Worm (Caenorhabditis elegans) whole organism, mixed stage, embryonic: ENCODE results near the gene algn-7.

Source experiments
- M03D4.4 ChIP-seq: sonication (generic microtip); optimal IDR thresholded peaks from 2 replicates; lab custom pipeline; 2017; ENCODE audit warnings: mild to moderate bottlenecking, missing genetic modification characterization, missing compliant biosample characterization
- ceh-39 ChIP-seq: fragments of 150-350 bp; optimal IDR thresholded peaks from 2 replicates; lab custom pipeline; 2014; ENCODE audit warnings: missing biosample characterization, missing genetic modification characterization
- ceh-43 ChIP-seq: fragments of 200-800 bp; sonication (Bioruptor generic); optimal IDR thresholded peaks from 2 replicates; lab custom pipeline; 2018; ENCODE audit warnings: mild to moderate bottlenecking, missing genetic modification characterization, moderate library complexity, missing compliant biosample characterization
- ces-1 ChIP-seq: fragments of 150-350 bp; optimal IDR thresholded peaks from 2 replicates; lab custom pipeline; 2014; ENCODE audit warnings: missing biosample characterization, missing genetic modification reagents, missing genetic modification characterization
- cnd-1 ChIP-seq: fragments of 200-800 bp; sonication (Bioruptor generic); optimal IDR thresholded peaks from 2 replicates; lab custom pipeline; 2018; ENCODE audit warnings: mild to moderate bottlenecking, missing genetic modification characterization, missing compliant biosample characterization
- elt-1 ChIP-seq: sonication (generic microtip); optimal IDR thresholded peaks from 2 replicates; lab custom pipeline; 2017; ENCODE audit warnings: missing genetic modification characterization, mild to moderate bottlenecking, missing compliant biosample characterization, antibody characterized with exemption, moderate library complexity, borderline replicate concordance; ENCODE audit not compliant: insufficient read depth
- elt-3 ChIP-seq: fragments of 150-350 bp; optimal IDR thresholded peaks from 2 replicates; lab custom pipeline; 2014; ENCODE audit warnings: missing biosample characterization, missing genetic modification characterization
- flh-1 ChIP-seq: fragments of 200-800 bp; sonication (Bioruptor generic); optimal IDR thresholded peaks from 2 replicates; lab custom pipeline; 2018; ENCODE audit warnings: mild to moderate bottlenecking, missing genetic modification characterization, moderate library complexity, missing compliant biosample characterization
- ham-2 ChIP-seq: fragments of 200-800 bp; sonication (Bioruptor generic); optimal IDR thresholded peaks from 2 replicates; lab custom pipeline; 2018; ENCODE audit warnings: mild to moderate bottlenecking, missing genetic modification characterization, missing compliant biosample characterization
- lin-13 ChIP-seq: fragments of 150-350 bp; optimal IDR thresholded peaks from 2 replicates; lab custom pipeline; 2014; ENCODE audit warnings: missing biosample characterization, missing genetic modification characterization
- lin-32 ChIP-seq: fragments of 200-800 bp; sonication (Bioruptor generic); optimal IDR thresholded peaks from 2 replicates; lab custom pipeline; 2018; ENCODE audit warnings: mild to moderate bottlenecking, missing genetic modification characterization, missing compliant biosample characterization
- lsy-2 ChIP-seq: fragments of 150-350 bp; optimal IDR thresholded peaks from 2 replicates; lab custom pipeline; 2014; ENCODE audit warnings: missing biosample characterization, missing genetic modification characterization
- mep-1 ChIP-seq: fragments of 150-350 bp; optimal IDR thresholded peaks from 2 replicates; lab custom pipeline; 2017; ENCODE audit warnings: missing biosample characterization, missing genetic modification reagents, missing genetic modification characterization, inconsistent platforms
- nhr-12 ChIP-seq: fragments of 150-350 bp; optimal IDR thresholded peaks from 2 replicates; lab custom pipeline; 2014; ENCODE audit warnings: missing biosample characterization, missing genetic modification characterization
- nhr-2 ChIP-seq: fragments of 150-350 bp; optimal IDR thresholded peaks from 2 replicates; lab custom pipeline; 2014; ENCODE audit warnings: missing biosample characterization, missing genetic modification characterization
- nhr-237 ChIP-seq: fragments of 150-350 bp; optimal IDR thresholded peaks from 2 replicates; lab custom pipeline; 2014; ENCODE audit warnings: missing biosample characterization, missing genetic modification characterization
- nhr-28 ChIP-seq: fragments of 150-350 bp; optimal IDR thresholded peaks from 2 replicates; lab custom pipeline; 2014; ENCODE audit warnings: missing biosample characterization, missing genetic modification characterization
- nhr-76 ChIP-seq: sonication (generic microtip); optimal IDR thresholded peaks from 2 replicates; lab custom pipeline; 2017; ENCODE audit warnings: missing biosample characterization, missing genetic modification characterization
- pha-4 ChIP-seq: fragments of 150-350 bp; optimal IDR thresholded peaks from 2 replicates; lab custom pipeline; 2018; ENCODE audit warnings: missing biosample characterization, missing genetic modification reagents, missing genetic modification characterization
- sem-2 ChIP-seq: fragments of 200-800 bp; sonication (Bioruptor generic); optimal IDR thresholded peaks from 2 replicates; lab custom pipeline; 2018; ENCODE audit warnings: mild to moderate bottlenecking, missing genetic modification characterization, missing compliant biosample characterization
- snpc-4 ChIP-seq: fragments of 150-350 bp; optimal IDR thresholded peaks from 2 replicates; lab custom pipeline; 2014; ENCODE audit warnings: missing biosample characterization, missing genetic modification characterization
- sptf-1 ChIP-seq: sonication (generic microtip); optimal IDR thresholded peaks from 2 replicates; lab custom pipeline; 2017; ENCODE audit warnings: mild to moderate bottlenecking, missing genetic modification characterization, moderate library complexity, missing compliant biosample characterization
- tbx-8 ChIP-seq: fragments of 200-800 bp; sonication (Bioruptor generic); optimal IDR thresholded peaks from 2 replicates; lab custom pipeline; 2018; ENCODE audit warnings: mild to moderate bottlenecking, missing genetic modification characterization, moderate library complexity, missing compliant biosample characterization
- unc-120 ChIP-seq: sonication (generic microtip); optimal IDR thresholded peaks from 2 replicates; lab custom pipeline; 2017; ENCODE audit warnings: missing genetic modification characterization, missing compliant biosample characterization; ENCODE audit not compliant: poor library complexity, severe bottlenecking
- unc-62 ChIP-seq: fragments of 150-350 bp; optimal IDR thresholded peaks from 2 replicates; lab custom pipeline; 2014; ENCODE audit warnings: missing biosample characterization, missing genetic modification reagents, missing genetic modification characterization
- zip-8 ChIP-seq: fragments of 150-350 bp; optimal IDR thresholded peaks from 2 replicates; lab custom pipeline; 2014; ENCODE audit warnings: missing biosample characterization, missing genetic modification characterization
- ztf-11 ChIP-seq: fragments of 150-350 bp; optimal IDR thresholded peaks from 2 replicates; lab custom pipeline; 2014; ENCODE audit warnings: missing biosample characterization, missing genetic modification characterization

Gene algn-7

ce11 chrV:19922613-19923012 lies 11.5 kb downstream of the algn-7 start, which contains the start of gene Y60A3A.16:
TSS of gene Y60A3A.16 (minus strand) at chrV:19922713.
- TF ChIP-seq snpc-4 (tag; lab: Kevin White, UChicago): no peak
- TF ChIP-seq nhr-2 (tag; lab: Kevin White, UChicago): no peak
- no peak for TF ChIP-seq lin-13 (tag; lab: Kevin White, UChicago)
- no peak for TF ChIP-seq ceh-43 (GFP tag; lab: Kevin White, UChicago)
- TF ChIP-seq mep-1 (tag; lab: Kevin White, UChicago): no peak
- no peak for TF ChIP-seq ceh-39 (tag; lab: Kevin White, UChicago)
- TF ChIP-seq flh-1 (GFP tag; lab: Kevin White, UChicago): no peak
- no peak for TF ChIP-seq sem-2
- TF ChIP-seq lin-32 (GFP tag; lab: Kevin White, UChicago): no peak
- no peak for TF ChIP-seq zip-8
- no peak for TF ChIP-seq nhr-237 (tag; lab: Kevin White, UChicago)
- TF ChIP-seq cnd-1 (tag; lab: Kevin White, UChicago): no peak
- no peak for TF ChIP-seq nhr-28 (tag; lab: Kevin White, UChicago)
- TF ChIP-seq nhr-76: no peak
- TF ChIP-seq pha-4: no peak
- TF ChIP-seq nhr-12 (tag; lab: Kevin White, UChicago): no peak
- no peak for TF ChIP-seq M03D4.4 (tag; lab: Kevin White, UChicago)
- TF ChIP-seq, all 35 proteins: peak for 0

- TF ChIP-seq ztf-11 (tag; lab: Kevin White, UChicago) (no peak), ceh-39 (tag; lab: Kevin White, UChicago) (no peak)
Observed at ce11 chrV:19915973-19916605, 18.0 kb downstream of the algn-7 start, which contains the start of the genes chk-2 and Y60A3A.19. TSS of gene chk-2 (minus strand) at chrV:19916023. TSS of gene Y60A3A.19 (plus strand) at chrV:19916555.

- no peak for TF ChIP-seq pha-4
Observed at ce11 chrV:19908854-19909253, 25.3 kb downstream of the algn-7 start.

ce11 chrV:19907365-19907764 lies 26.8 kb downstream of the algn-7 start, which contains the start of gene fars-2:
TSS of gene fars-2 (minus strand) at chrV:19907434.
- no peak for TF ChIP-seq mep-1 (tag; lab: Kevin White, UChicago)
- TF ChIP-seq zip-8: no peak

ce11 chrV:19905988-19906387 lies 28.1 kb downstream of the algn-7 start:
- no peak for TF ChIP-seq nhr-12 (tag; lab: Kevin White, UChicago)
- no peak for TF ChIP-seq ztf-11 (tag; lab: Kevin White, UChicago)
- no peak for TF ChIP-seq pha-4
- TF ChIP-seq ceh-43 (GFP tag; lab: Kevin White, UChicago): no peak
- no peak for TF ChIP-seq nhr-2 (tag; lab: Kevin White, UChicago)
- no peak for TF ChIP-seq lin-32 (GFP tag; lab: Kevin White, UChicago)
- TF ChIP-seq unc-120 (tag; lab: Kevin White, UChicago): no peak
- no peak for TF ChIP-seq tbx-8

ce11 chrV:19904790-19905189 lies 29.3 kb downstream of the algn-7 start:
- no peak for TF ChIP-seq sptf-1 (tag; lab: Kevin White, UChicago)
- no peak for TF ChIP-seq ceh-39 (tag; lab: Kevin White, UChicago)
- TF ChIP-seq pha-4: no peak
- TF ChIP-seq nhr-28 (tag; lab: Kevin White, UChicago): no peak

ce11 chrV:19901826-19902225 lies 32.3 kb downstream of the algn-7 start:
- no peak for TF ChIP-seq ceh-43 (GFP tag; lab: Kevin White, UChicago)
- no peak for TF ChIP-seq pha-4
- TF ChIP-seq elt-1 (tag; lab: Kevin White, UChicago): no peak
- TF ChIP-seq M03D4.4 (tag; lab: Kevin White, UChicago): no peak
- TF ChIP-seq zip-8: no peak
- TF ChIP-seq lsy-2 (tag; lab: Kevin White, UChicago): no peak
- no peak for TF ChIP-seq nhr-2 (tag; lab: Kevin White, UChicago)
- no peak for TF ChIP-seq tbx-8
- TF ChIP-seq cnd-1 (tag; lab: Kevin White, UChicago): no peak
- TF ChIP-seq elt-3 (tag; lab: Kevin White, UChicago): no peak
- no peak for TF ChIP-seq ces-1 (GFP tag; lab: Kevin White, UChicago)
- TF ChIP-seq ham-2 (GFP tag; lab: Kevin White, UChicago): no peak
- no peak for TF ChIP-seq nhr-237 (tag; lab: Kevin White, UChicago)
- TF ChIP-seq unc-62 (GFP tag; lab: Kevin White, UChicago): no peak
